Fruit fly (Drosophila melanogaster): ENCODE results near the gene CG15293.

Gene CG15293

dm6 chr2L:14141238-14141637 lies 32.0 kb upstream of the CG15293 start (continued):
- TF ChIP-seq CG17328 (GFP tag; IDR thresholded peaks at IDR 0.05) (0 out of 2 replicates have a peak, but pooled peaks have one; percentile 30), ftz-f1 (GFP tag; optimal IDR thresholded peaks at IDR 0.05) (no peak), Abd-B (GFP tag; optimal IDR thresholded peaks at IDR 0.05) (no peak), HmgZ (tag; optimal IDR thresholded peaks at IDR 0.05) (no peak), CG1024 (GFP tag; IDR thresholded peaks at IDR 0.05) (no peak), Hey (tag; optimal IDR thresholded peaks at IDR 0.05) (no peak), HLH3B (GFP tag; IDR thresholded peaks at IDR 0.05) (0 out of 2 replicates have a peak, but pooled peaks have one; percentile 16), CG11696 (GFP tag; IDR thresholded peaks at IDR 0.05) (0 out of 2 replicates have a peak, but pooled peaks have one; percentile 15), CG2120 (GFP tag; optimal IDR thresholded peaks at IDR 0.05) (peak; percentile 68), CG12391 (tag; optimal IDR thresholded peaks at IDR 0.05) (peak; percentile 47), Antp (GFP tag; optimal IDR thresholded peaks at IDR 0.05) (peak; percentile 34), NFAT (GFP tag; IDR thresholded peaks at IDR 0.05) (no peak), CG17361 (GFP tag; IDR thresholded peaks at IDR 0.05) (0 out of 3 replicates have a peak, but pooled peaks have one; percentile 35), peb (GFP tag; IDR thresholded peaks at IDR 0.05) (no peak), ap (GFP tag; IDR thresholded peaks at IDR 0.05) (no peak), CG2116 (GFP tag; optimal IDR thresholded peaks at IDR 0.05) (no peak), HHEX (GFP tag; optimal IDR thresholded peaks at IDR 0.05) (peak; percentile 55), ken (GFP tag; IDR thresholded peaks at IDR 0.05) (no peak), row (GFP tag; IDR thresholded peaks at IDR 0.05) (peak; percentile 67), CG2712 (tag; optimal IDR thresholded peaks at IDR 0.05) (peak; percentile 27), kay (GFP tag; optimal IDR thresholded peaks at IDR 0.05) (no peak), scrt (GFP tag; optimal IDR thresholded peaks at IDR 0.05) (peak; percentile 12), CG10654 (GFP tag; optimal IDR thresholded peaks at IDR 0.05) (no peak), dimm (GFP tag; IDR thresholded peaks at IDR 0.05) (no peak), twi (tag; optimal IDR thresholded peaks at IDR 0.05) (no peak), sc (optimal IDR thresholded peaks at IDR 0.05) (no peak), sc (GFP tag; optimal IDR thresholded peaks at IDR 0.05) (no peak), CG11093 (GFP tag; IDR thresholded peaks at IDR 0.05) (no peak), BtbVII (GFP tag; optimal IDR thresholded peaks at IDR 0.05) (peak; percentile 19), zf30C (GFP tag; optimal IDR thresholded peaks at IDR 0.05) (no peak), Aef1 (GFP tag; IDR thresholded peaks at IDR 0.05) (peak; percentile 32; the same call in 2 of the 3 replicates), lmd (GFP tag; IDR thresholded peaks at IDR 0.05) (peak; percentile 43), esg (GFP tag; conservative IDR thresholded peaks at IDR 0.05) (peak; percentile 27; the same call in 1 of the 2 replicates), CrebB (tag; optimal IDR thresholded peaks at IDR 0.05) (no peak), CG12299 (tag; optimal IDR thresholded peaks at IDR 0.05) (no peak), chif (GFP tag; optimal IDR thresholded peaks at IDR 0.05) (peak in 1 of 2 experiments; percentile 1), Rx (GFP tag; IDR thresholded peaks at IDR 0.05) (0 out of 2 replicates have a peak, but pooled peaks have one; percentile 8), CG14965 (GFP tag; optimal IDR thresholded peaks at IDR 0.05; ENCODE audit: borderline replicate concordance) (no peak), Mrtf (GFP tag; IDR thresholded peaks at IDR 0.05) (no peak), CG10209 (GFP tag; optimal IDR thresholded peaks at IDR 0.05) (peak; percentile 32), zen (tag; optimal IDR thresholded peaks at IDR 0.05) (no peak), CG32767 (GFP tag; IDR thresholded peaks at IDR 0.05) (no peak), Xrp1 (GFP tag; IDR thresholded peaks at IDR 0.05) (peak; percentile 21; the same call in 1 of the 2 replicates), CG31224 (GFP tag; IDR thresholded peaks at IDR 0.05) (no peak), al (GFP tag; IDR thresholded peaks at IDR 0.05) (0 out of 2 replicates have a peak, but pooled peaks have one; percentile 22), CG14014 (GFP tag; IDR thresholded peaks at IDR 0.05) (peak; percentile 65; the same call in 1 of the 2 replicates), ato (GFP tag; IDR thresholded peaks at IDR 0.05; ENCODE audit: partially characterized antibody) (no peak), Sox102F (GFP tag; optimal IDR thresholded peaks at IDR 0.05) (peak; percentile 46), fd64A (GFP tag; optimal IDR thresholded peaks at IDR 0.05) (no peak), CG7372 (GFP tag; IDR thresholded peaks at IDR 0.05) (no peak), bsh (GFP tag; optimal IDR thresholded peaks at IDR 0.05) (peak in 1 of 2 experiments; percentile 15), Dip3 (GFP tag; optimal IDR thresholded peaks at IDR 0.05) (no peak)
